Worm (Caenorhabditis elegans) whole organism, mixed stage, embryonic: ENCODE results near the gene plc-3.
A peak's percentile ranks its signal among the peaks of the same experiment; 100 is the strongest.

ENCODE experiments used
- M03D4.4 ChIP-seq: sonication (generic microtip); optimal IDR thresholded peaks from 2 replicates; lab custom pipeline; 2017; ENCODE audit warnings: mild to moderate bottlenecking, missing genetic modification characterization, missing compliant biosample characterization
- bed-3 ChIP-seq: fragments of 200-800 bp; sonication (Bioruptor generic); optimal IDR thresholded peaks from 3 replicates; lab custom pipeline; 2018; ENCODE audit warnings: mild to moderate bottlenecking, missing genetic modification characterization, moderate library complexity, missing compliant biosample characterization
- blmp-1 ChIP-seq: fragments of 150-350 bp; optimal IDR thresholded peaks from 2 replicates; lab custom pipeline; 2014; ENCODE audit warnings: missing biosample characterization, missing genetic modification characterization
- ceh-39 ChIP-seq: fragments of 150-350 bp; optimal IDR thresholded peaks from 2 replicates; lab custom pipeline; 2014; ENCODE audit warnings: missing biosample characterization, missing genetic modification characterization
- ceh-43 ChIP-seq: fragments of 200-800 bp; sonication (Bioruptor generic); optimal IDR thresholded peaks from 2 replicates; lab custom pipeline; 2018; ENCODE audit warnings: mild to moderate bottlenecking, missing genetic modification characterization, moderate library complexity, missing compliant biosample characterization
- ceh-83 ChIP-seq: fragments of 200-800 bp; sonication (Bioruptor generic); optimal IDR thresholded peaks from 2 replicates; lab custom pipeline; 2018; ENCODE audit warnings: mild to moderate bottlenecking, missing genetic modification characterization, missing compliant biosample characterization
- ces-1 ChIP-seq: fragments of 150-350 bp; optimal IDR thresholded peaks from 2 replicates; lab custom pipeline; 2014; ENCODE audit warnings: missing biosample characterization, missing genetic modification reagents, missing genetic modification characterization
- cnd-1 ChIP-seq: fragments of 200-800 bp; sonication (Bioruptor generic); optimal IDR thresholded peaks from 2 replicates; lab custom pipeline; 2018; ENCODE audit warnings: mild to moderate bottlenecking, missing genetic modification characterization, missing compliant biosample characterization
- drap-1 ChIP-seq: fragments of 200-800 bp; sonication (Bioruptor generic); optimal IDR thresholded peaks from 3 replicates; lab custom pipeline; 2018; ENCODE audit warnings: mild to moderate bottlenecking, missing genetic modification characterization, missing compliant biosample characterization
- elt-3 ChIP-seq: fragments of 150-350 bp; optimal IDR thresholded peaks from 2 replicates; lab custom pipeline; 2014; ENCODE audit warnings: missing biosample characterization, missing genetic modification characterization
- flh-1 ChIP-seq: fragments of 200-800 bp; sonication (Bioruptor generic); optimal IDR thresholded peaks from 2 replicates; lab custom pipeline; 2018; ENCODE audit warnings: mild to moderate bottlenecking, missing genetic modification characterization, moderate library complexity, missing compliant biosample characterization
- ham-2 ChIP-seq: fragments of 200-800 bp; sonication (Bioruptor generic); optimal IDR thresholded peaks from 2 replicates; lab custom pipeline; 2018; ENCODE audit warnings: mild to moderate bottlenecking, missing genetic modification characterization, missing compliant biosample characterization
- hlh-1 ChIP-seq: fragments of 150-350 bp; optimal IDR thresholded peaks from 2 replicates; lab custom pipeline; 2014; ENCODE audit warnings: missing biosample characterization, missing genetic modification reagents, missing genetic modification characterization
- lin-32 ChIP-seq: fragments of 200-800 bp; sonication (Bioruptor generic); optimal IDR thresholded peaks from 2 replicates; lab custom pipeline; 2018; ENCODE audit warnings: mild to moderate bottlenecking, missing genetic modification characterization, missing compliant biosample characterization
- lsy-2 ChIP-seq: fragments of 150-350 bp; optimal IDR thresholded peaks from 2 replicates; lab custom pipeline; 2014; ENCODE audit warnings: missing biosample characterization, missing genetic modification characterization
- mab-5 ChIP-seq: fragments of 150-350 bp; optimal IDR thresholded peaks from 2 replicates; lab custom pipeline; 2014; ENCODE audit warnings: missing biosample characterization, missing genetic modification characterization
- mep-1 ChIP-seq: fragments of 150-350 bp; optimal IDR thresholded peaks from 2 replicates; lab custom pipeline; 2017; ENCODE audit warnings: missing biosample characterization, missing genetic modification reagents, missing genetic modification characterization, inconsistent platforms
- mls-2 ChIP-seq: sonication (generic microtip); optimal IDR thresholded peaks from 2 replicates; lab custom pipeline; 2016; ENCODE audit warnings: mild to moderate bottlenecking, missing genetic modification characterization, moderate library complexity, missing compliant biosample characterization
- nhr-12 ChIP-seq: fragments of 150-350 bp; optimal IDR thresholded peaks from 2 replicates; lab custom pipeline; 2014; ENCODE audit warnings: missing biosample characterization, missing genetic modification characterization
- nhr-237 ChIP-seq: fragments of 150-350 bp; optimal IDR thresholded peaks from 2 replicates; lab custom pipeline; 2014; ENCODE audit warnings: missing biosample characterization, missing genetic modification characterization
- nhr-28 ChIP-seq: fragments of 150-350 bp; optimal IDR thresholded peaks from 2 replicates; lab custom pipeline; 2014; ENCODE audit warnings: missing biosample characterization, missing genetic modification characterization
- nhr-76 ChIP-seq: sonication (generic microtip); optimal IDR thresholded peaks from 2 replicates; lab custom pipeline; 2017; ENCODE audit warnings: missing biosample characterization, missing genetic modification characterization
- snpc-4 ChIP-seq: fragments of 150-350 bp; optimal IDR thresholded peaks from 2 replicates; lab custom pipeline; 2014; ENCODE audit warnings: missing biosample characterization, missing genetic modification characterization
- sptf-1 ChIP-seq: sonication (generic microtip); optimal IDR thresholded peaks from 2 replicates; lab custom pipeline; 2017; ENCODE audit warnings: mild to moderate bottlenecking, missing genetic modification characterization, moderate library complexity, missing compliant biosample characterization
- tbx-8 ChIP-seq: fragments of 200-800 bp; sonication (Bioruptor generic); optimal IDR thresholded peaks from 2 replicates; lab custom pipeline; 2018; ENCODE audit warnings: mild to moderate bottlenecking, missing genetic modification characterization, moderate library complexity, missing compliant biosample characterization
- unc-39 ChIP-seq: fragments of 150-350 bp; optimal IDR thresholded peaks from 2 replicates; lab custom pipeline; 2014; ENCODE audit warnings: missing biosample characterization, missing genetic modification characterization
- unc-62 ChIP-seq: fragments of 150-350 bp; optimal IDR thresholded peaks from 2 replicates; lab custom pipeline; 2014; ENCODE audit warnings: missing biosample characterization, missing genetic modification reagents, missing genetic modification characterization
- zip-8 ChIP-seq: fragments of 150-350 bp; optimal IDR thresholded peaks from 2 replicates; lab custom pipeline; 2014; ENCODE audit warnings: missing biosample characterization, missing genetic modification characterization
- ztf-11 ChIP-seq: fragments of 150-350 bp; optimal IDR thresholded peaks from 2 replicates; lab custom pipeline; 2014; ENCODE audit warnings: missing biosample characterization, missing genetic modification characterization

Gene plc-3

DNA sequence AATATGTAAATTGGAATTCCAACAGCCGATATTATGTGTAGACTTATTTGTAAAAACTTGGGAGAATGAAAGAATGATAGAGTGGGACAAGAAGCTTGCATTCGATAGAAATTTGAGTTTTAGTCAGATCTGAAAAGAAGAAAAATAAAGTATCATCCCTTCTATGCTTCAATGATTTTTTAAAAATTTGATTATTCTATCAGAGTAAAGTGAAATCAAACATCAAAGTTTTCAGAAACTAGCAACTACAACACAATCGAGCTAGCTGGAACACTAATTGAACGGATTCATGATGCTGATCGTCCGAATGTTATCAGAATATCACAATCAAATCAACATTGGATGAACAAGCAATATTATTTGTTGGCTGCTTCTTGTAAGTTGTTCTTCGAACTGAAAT, 4.4 kb downstream of the plc-3 start, which contains the start of gene srh-135:
Gene srh-135 (minus strand): TSS at position 101 of the 400 bp plus-strand sequence.
- TF ChIP-seq ces-1 (GFP tag; lab: Kevin White, UChicago): no peak
- no peak for TF ChIP-seq M03D4.4 (tag; lab: Kevin White, UChicago)
- TF ChIP-seq mls-2 (tag; lab: Kevin White, UChicago): no peak
- TF ChIP-seq nhr-237 (tag; lab: Kevin White, UChicago): no peak
- no peak for TF ChIP-seq elt-3
- TF ChIP-seq lsy-2: no peak
- TF ChIP-seq nhr-28 (tag; lab: Kevin White, UChicago): no peak
- no peak for TF ChIP-seq blmp-1 (tag; lab: Kevin White, UChicago)
- no peak for TF ChIP-seq hlh-1
- TF ChIP-seq nhr-12: no peak
- no peak for TF ChIP-seq ceh-43
- TF ChIP-seq sptf-1 (tag; lab: Kevin White, UChicago): no peak
- TF ChIP-seq snpc-4: no peak
- no peak for TF ChIP-seq tbx-8 (GFP tag; lab: Kevin White, UChicago)
- no peak for TF ChIP-seq cnd-1 (tag; lab: Kevin White, UChicago)
- no peak for TF ChIP-seq nhr-76 (tag; lab: Kevin White, UChicago)
- no peak for TF ChIP-seq ztf-11
- TF ChIP-seq ceh-39 (tag; lab: Kevin White, UChicago): no peak
- no peak for TF ChIP-seq zip-8 (tag; lab: Kevin White, UChicago)

- no peak for TF ChIP-seq elt-3
- TF ChIP-seq unc-62 (GFP tag; lab: Kevin White, UChicago): no peak
- no peak for TF ChIP-seq mls-2 (tag; lab: Kevin White, UChicago)
- TF ChIP-seq tbx-8 (GFP tag; lab: Kevin White, UChicago): no peak
Observed at ce11 chrII:10230972-10231371, 8.3 kb downstream of the plc-3 start, which contains the start of gene T01E8.8. Gene T01E8.8, plus strand, starts transcription at chrII:10231272.

DNA sequence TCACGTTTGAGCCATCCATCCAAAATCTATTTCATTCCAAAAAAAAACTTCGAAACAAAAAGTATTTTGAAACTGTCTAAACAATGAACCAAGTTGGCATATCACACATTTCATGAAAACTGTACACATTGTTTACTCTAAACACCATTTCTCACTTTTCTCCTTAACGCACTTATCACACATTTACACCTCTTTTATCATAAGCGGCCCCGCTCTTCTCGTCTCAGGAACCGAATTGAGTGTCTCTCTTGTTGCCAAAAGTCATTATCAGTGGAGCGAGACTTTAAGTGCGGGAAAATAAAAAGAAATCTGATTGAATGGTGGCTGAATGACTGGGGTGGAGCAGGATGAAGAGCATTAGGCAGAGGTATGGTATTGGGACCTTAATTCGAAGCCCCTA, 9.2 kb downstream of the plc-3 start:
- TF ChIP-seq lsy-2: no peak
- TF ChIP-seq mls-2 (tag; lab: Kevin White, UChicago): no peak
- no peak for TF ChIP-seq ceh-39 (tag; lab: Kevin White, UChicago)
- no peak for TF ChIP-seq elt-3

DNA sequence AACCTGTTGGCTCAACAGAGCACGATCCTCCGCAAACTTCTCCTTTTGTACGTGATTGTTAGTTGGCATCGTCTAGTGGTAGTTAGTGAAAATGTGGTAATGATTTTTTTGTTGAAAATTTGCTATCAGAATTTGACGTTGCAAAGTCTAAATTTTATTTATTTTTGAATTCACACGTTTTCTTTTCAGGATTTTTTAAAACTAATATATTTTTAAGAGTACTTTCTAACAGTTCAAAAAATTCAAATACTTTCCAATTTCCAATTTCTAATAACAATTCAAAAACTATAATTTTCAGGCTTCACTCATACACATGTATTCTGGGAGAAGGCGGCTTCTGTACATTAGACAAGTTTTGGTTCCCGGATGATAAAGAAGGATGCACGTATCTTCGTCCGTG, 11.7 kb downstream of the plc-3 start, which contains the start of gene ubxn-5:
Gene ubxn-5 (minus strand): TSS at position 101 of the 400 bp plus-strand sequence.
- TF ChIP-seq unc-62 (GFP tag; lab: Kevin White, UChicago): no peak

DNA sequence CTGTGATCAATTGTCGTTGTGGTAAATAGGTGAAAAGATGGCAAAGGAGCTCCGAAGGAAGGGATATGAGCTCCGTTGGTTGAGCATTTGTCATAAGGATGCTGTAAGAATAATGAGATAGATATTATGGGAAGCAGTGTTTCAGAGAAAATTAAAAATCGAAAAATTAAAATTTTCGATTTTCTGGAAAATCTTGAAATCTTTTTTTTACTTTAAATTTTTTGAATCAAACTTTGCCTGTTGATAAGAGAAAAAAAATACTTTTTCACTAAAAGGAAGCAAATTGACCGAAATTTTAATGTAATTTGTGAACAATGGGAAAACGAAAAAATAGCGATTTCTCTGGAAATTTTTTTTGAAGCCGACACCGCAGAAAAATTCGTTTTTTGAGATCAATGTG, 16.9 kb downstream of the plc-3 start, which contains the start of gene mec-15:
Gene mec-15 (minus strand): TSS at position 101 of the 400 bp plus-strand sequence.
- TF ChIP-seq mab-5 (tag; lab: Kevin White, UChicago) (no peak), ceh-83 (no peak), nhr-12 (no peak), flh-1 (GFP tag; lab: Kevin White, UChicago) (no peak), drap-1 (no peak), ceh-43 (no peak), unc-39 (tag; lab: Kevin White, UChicago) (no peak), unc-62 (GFP tag; lab: Kevin White, UChicago) (no peak), nhr-76 (tag; lab: Kevin White, UChicago) (no peak), bed-3 (no peak)

DNA sequence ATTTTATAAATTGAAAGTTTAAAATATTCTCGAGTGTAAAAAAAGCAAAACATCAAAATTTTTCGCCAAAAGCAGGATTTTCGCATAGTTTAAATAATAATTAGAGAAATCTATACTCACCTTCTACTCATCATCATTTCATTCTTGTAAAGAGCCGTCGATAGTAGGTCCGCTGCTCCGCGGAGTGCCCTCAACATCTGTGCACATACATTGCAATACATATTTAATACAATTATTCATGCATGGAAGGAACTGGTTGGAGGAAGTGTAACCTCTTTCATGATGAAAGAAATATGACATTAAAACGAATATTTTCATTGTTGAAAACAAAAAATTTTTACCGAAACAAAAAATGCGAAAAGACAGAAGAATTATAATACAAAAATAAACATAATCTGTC, 19.6 kb downstream of the plc-3 start, which contains the start of gene mrps-14:
Gene mrps-14 (minus strand): TSS at position 197 of the 400 bp plus-strand sequence.
- TF ChIP-seq ces-1 (GFP tag; lab: Kevin White, UChicago): peak; percentile 36
- TF ChIP-seq mep-1: no peak
- no peak for TF ChIP-seq drap-1

DNA sequence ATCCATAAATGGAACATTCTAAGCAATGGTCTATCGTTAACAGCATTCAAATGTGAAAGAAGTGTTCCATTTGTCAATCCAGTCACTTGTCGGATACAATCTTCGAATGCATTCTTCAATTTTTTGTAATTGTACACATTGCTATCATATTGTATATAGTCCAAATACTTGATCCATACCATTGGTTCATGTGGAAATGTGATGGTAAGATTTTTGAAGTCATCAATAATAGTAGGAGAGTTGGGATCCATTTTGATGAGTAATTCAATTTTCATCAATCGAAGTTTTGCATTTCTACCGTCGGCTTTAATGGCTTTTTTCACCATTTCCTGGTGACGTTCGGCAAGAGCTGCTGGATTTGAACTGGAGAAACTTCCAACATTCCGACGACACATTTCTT, 22.9 kb downstream of the plc-3 start:
- no peak for TF ChIP-seq blmp-1 (tag; lab: Kevin White, UChicago)
- TF ChIP-seq ceh-83: no peak
- no peak for TF ChIP-seq mls-2 (tag; lab: Kevin White, UChicago)
- no peak for TF ChIP-seq lin-32 (GFP tag; lab: Kevin White, UChicago)
- no peak for TF ChIP-seq M03D4.4 (tag; lab: Kevin White, UChicago)
- TF ChIP-seq flh-1 (GFP tag; lab: Kevin White, UChicago): no peak
- no peak for TF ChIP-seq nhr-76 (tag; lab: Kevin White, UChicago)
- no peak for TF ChIP-seq ceh-43
- no peak for TF ChIP-seq ham-2
- TF ChIP-seq nhr-12: no peak
- no peak for TF ChIP-seq cnd-1 (tag; lab: Kevin White, UChicago)
- no peak for TF ChIP-seq unc-62 (GFP tag; lab: Kevin White, UChicago)
- no peak for TF ChIP-seq nhr-237 (tag; lab: Kevin White, UChicago)
- no peak for TF ChIP-seq tbx-8 (GFP tag; lab: Kevin White, UChicago)
- no peak for TF ChIP-seq mab-5 (tag; lab: Kevin White, UChicago)
